Fruit fly (Drosophila melanogaster) whole organism, embryonic: ENCODE results near the gene CG16736.

ENCODE experiments used
- Atf3 ChIP-seq: fragments of 200-800 bp; sonication (Bioruptor generic); optimal IDR thresholded peaks from 3 replicates; lab custom pipeline; 2016; ENCODE audit warnings: missing biosample characterization, missing genetic modification characterization
- CG10366 ChIP-seq: fragments of 200-800 bp; sonication (Bioruptor generic); IDR thresholded peaks from 2 replicates; pipeline ENCODE4 v1.3.6; 2022; ENCODE audit warnings: missing biosample characterization, missing genetic modification characterization
- CG14965 ChIP-seq: fragments of 200-800 bp; sonication (Bioruptor generic); optimal IDR thresholded peaks from 2 replicates; lab custom pipeline; 2016; ENCODE audit warnings: missing biosample characterization, missing genetic modification characterization, borderline replicate concordance
- CG31365 ChIP-seq: fragments of 200-800 bp; sonication (Bioruptor generic); optimal IDR thresholded peaks from 2 replicates; lab custom pipeline; 2018; ENCODE audit warnings: missing biosample characterization, mild to moderate bottlenecking, missing genetic modification characterization
- CG31441 ChIP-seq: fragments of 200-800 bp; sonication (Bioruptor generic); IDR thresholded peaks from 2 replicates; pipeline ENCODE4 v1.3.6; 2022; ENCODE audit warnings: missing biosample characterization, missing genetic modification characterization
- CG6813 ChIP-seq: fragments of 200-800 bp; sonication (Bioruptor generic); optimal IDR thresholded peaks from 2 replicates; lab custom pipeline; 2017; ENCODE audit warnings: missing biosample characterization, missing genetic modification characterization, mild to moderate bottlenecking, moderate library complexity, missing genetic modification reagents
- CG7372 ChIP-seq: fragments of 200-800 bp; sonication (Bioruptor generic); IDR thresholded peaks from 2 replicates; pipeline ENCODE4 v1.3.6; 2022; ENCODE audit warnings: missing biosample characterization, missing genetic modification characterization
- Opbp ChIP-seq: fragments of 200-800 bp; sonication (Bioruptor generic); IDR thresholded peaks from 3 replicates; pipeline ENCODE4 v1.3.6; 2022; ENCODE audit warnings: missing biosample characterization, missing genetic modification characterization; ENCODE audit not compliant: partially characterized antibody
- Ptx1 ChIP-seq: fragments of 200-800 bp; sonication (Bioruptor generic); IDR thresholded peaks from 2 replicates; pipeline ENCODE4 v1.3.6; 2022; ENCODE audit warnings: missing biosample characterization, missing genetic modification characterization
- lmd ChIP-seq: fragments of 200-800 bp; sonication (Bioruptor generic); IDR thresholded peaks from 2 replicates; pipeline ENCODE4 v1.3.6; 2022; ENCODE audit warnings: missing biosample characterization, missing genetic modification characterization

DNA sequence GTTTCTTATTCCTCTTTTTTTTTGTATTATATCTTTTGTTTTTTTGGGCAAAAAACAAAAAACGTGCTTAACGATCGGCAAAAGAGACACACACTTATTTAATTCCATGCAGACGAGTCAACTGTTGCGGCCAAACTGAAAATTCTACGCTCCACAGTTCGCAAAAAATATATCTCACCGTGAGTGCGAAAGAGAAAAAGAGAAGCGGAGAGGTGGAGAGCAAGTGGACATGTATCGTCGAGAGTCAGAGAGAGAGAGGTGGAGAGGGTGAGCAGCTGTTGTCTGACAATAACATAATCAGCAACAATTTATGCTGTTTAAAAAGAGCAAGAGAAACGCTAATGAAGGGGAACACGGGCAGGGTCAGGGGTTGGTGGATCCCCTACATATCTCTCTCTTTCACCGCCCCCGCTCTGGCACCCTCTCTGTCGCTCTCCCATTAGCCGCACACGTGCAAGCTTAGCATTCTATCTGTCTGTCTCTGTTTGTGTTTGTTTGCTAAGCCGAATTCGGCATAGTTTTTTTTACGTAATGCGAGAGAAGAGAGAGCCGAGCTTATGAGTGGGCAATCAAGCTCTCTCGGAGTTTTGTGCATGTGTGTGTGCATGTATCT lies 30.7 kb downstream of the CG16736 start:
- TF ChIP-seq Atf3 (GFP tag; lab: Kevin White, UChicago) (no peak), CG10366 (no peak), CG31441 (GFP tag; lab: Robert Waterston, UW) (no peak), Opbp (GFP tag; lab: Robert Waterston, UW) (no peak), Ptx1 (GFP tag; lab: Robert Waterston, UW) (no peak), CG31365 (tag; lab: Kevin White, UChicago) (no peak), CG6813 (GFP tag; lab: Kevin White, UChicago) (no peak), lmd (GFP tag; lab: Robert Waterston, UW) (no peak), CG14965 (GFP tag; lab: Kevin White, UChicago) (no peak), CG7372 (GFP tag; lab: Robert Waterston, UW) (no peak)
